Worm (Caenorhabditis elegans) whole organism, mixed stage, embryonic: Measurements from ENCODE around the gene Y53C12B.7.

Source experiments
- ham-2 ChIP-seq: fragments of 200-800 bp; sonication (Bioruptor generic); optimal IDR thresholded peaks from 2 replicates; lab custom pipeline; 2018; ENCODE audit warnings: mild to moderate bottlenecking, missing genetic modification characterization, missing compliant biosample characterization
- snpc-4 ChIP-seq: fragments of 150-350 bp; optimal IDR thresholded peaks from 2 replicates; lab custom pipeline; 2014; ENCODE audit warnings: missing biosample characterization, missing genetic modification characterization

DNA sequence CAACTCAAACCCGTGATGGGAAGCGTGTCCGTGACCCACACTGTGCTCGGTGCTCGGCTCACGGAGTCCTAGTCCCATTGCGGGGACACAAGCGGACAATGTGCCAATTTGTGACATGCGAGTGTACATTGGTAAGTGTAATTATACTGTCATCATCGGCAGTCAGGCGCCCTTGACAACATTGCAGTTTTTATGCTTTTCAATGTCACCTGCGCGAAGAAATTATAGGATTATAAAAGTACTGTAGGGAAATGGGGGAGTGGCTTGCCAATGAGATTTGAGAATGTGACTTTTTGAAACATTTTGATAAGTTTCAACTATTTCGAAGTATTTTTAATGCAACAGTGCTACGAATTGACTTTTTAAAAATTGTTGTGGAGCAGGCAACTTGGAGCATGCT lies 17.2 kb downstream of the Y53C12B.7 start:
- TF ChIP-seq ham-2 (GFP tag; lab: Kevin White, UChicago) (no peak), snpc-4 (no peak)
